Worm (Caenorhabditis elegans): ENCODE measurements around the gene maoc-1.

The maoc-1 gene

DNA sequence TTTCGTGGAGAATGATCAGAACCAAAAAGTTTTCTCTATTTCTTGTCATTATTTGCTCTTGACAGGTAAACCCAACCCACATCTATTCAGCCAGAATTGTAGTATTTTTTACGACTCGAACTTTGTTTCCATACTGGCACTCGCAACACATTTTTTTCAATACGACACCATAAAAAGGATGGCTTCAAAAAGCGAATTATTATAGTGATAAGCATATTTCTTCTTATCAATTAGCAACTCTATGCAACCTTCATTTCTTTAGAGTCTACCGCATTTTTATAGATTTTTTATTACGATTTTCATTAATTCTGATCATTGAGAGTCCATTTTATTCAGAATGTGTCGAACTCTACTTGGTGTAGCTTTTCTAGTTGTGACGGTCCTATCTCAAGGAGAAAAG lies 36.4 kb downstream of the maoc-1 start, which contains the start of gene ctsa-3.1:
ctsa-3.1 (plus strand) TSS at position 337 of the 400 bp plus-strand sequence.
- TF ChIP-seq tab-1 (GFP tag; IDR thresholded peaks at IDR 0.05) (no peak), T22C8.4 (GFP tag; IDR thresholded peaks at IDR 0.05) (no peak), ztf-29 (GFP tag; IDR thresholded peaks at IDR 0.05) (no peak), flt-1 (GFP tag; IDR thresholded peaks at IDR 0.05) (no peak), cog-1 (tag; optimal IDR thresholded peaks at IDR 0.05) (no peak), ztf-23 (GFP tag; IDR thresholded peaks at IDR 0.05) (no peak), med-1 (GFP tag; optimal IDR thresholded peaks at IDR 0.05; ENCODE audit: insufficient read depth) (no peak), ref-1 (GFP tag; conservative IDR thresholded peaks at IDR 0.05) (no peak), klf-2 (GFP tag; conservative IDR thresholded peaks at IDR 0.05) (no peak)

DNA sequence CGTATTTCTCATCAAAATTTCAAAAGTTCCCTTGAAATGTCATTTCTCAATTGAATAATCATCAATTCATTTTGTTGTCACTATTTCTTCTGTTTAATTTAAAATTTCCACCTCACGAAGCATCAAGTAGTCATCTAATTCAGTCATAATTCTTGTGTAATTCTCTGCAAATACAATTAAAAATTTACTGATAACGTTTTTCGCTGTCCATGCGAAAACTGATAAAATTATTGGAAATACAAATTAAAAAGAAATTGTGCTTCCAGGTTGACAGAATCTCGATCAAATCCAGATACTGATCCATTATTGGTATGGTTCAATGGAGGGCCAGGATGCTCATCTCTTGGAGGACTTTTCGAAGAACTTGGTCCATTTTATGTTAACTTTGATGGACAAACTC lies 37.2 kb downstream of the maoc-1 start:
- TF ChIP-seq flt-1 (GFP tag; IDR thresholded peaks at IDR 0.05) (no peak), ref-1 (GFP tag; conservative IDR thresholded peaks at IDR 0.05) (no peak), T22C8.4 (GFP tag; IDR thresholded peaks at IDR 0.05) (no peak), klf-2 (GFP tag; conservative IDR thresholded peaks at IDR 0.05) (no peak), ztf-29 (GFP tag; IDR thresholded peaks at IDR 0.05) (no peak), med-1 (GFP tag; optimal IDR thresholded peaks at IDR 0.05; ENCODE audit: insufficient read depth) (no peak), ztf-23 (GFP tag; IDR thresholded peaks at IDR 0.05) (no peak), tab-1 (GFP tag; IDR thresholded peaks at IDR 0.05) (no peak), cog-1 (tag; optimal IDR thresholded peaks at IDR 0.05) (no peak)

ce11 chrII:7236937-7237336 lies 40.9 kb downstream of the maoc-1 start:
- TF ChIP-seq med-1 (GFP tag; optimal IDR thresholded peaks at IDR 0.05; ENCODE audit: insufficient read depth) = no peak
- no peak for TF ChIP-seq tab-1 (GFP tag; IDR thresholded peaks at IDR 0.05)
- no peak for TF ChIP-seq flt-1 (GFP tag; IDR thresholded peaks at IDR 0.05)
- no peak for TF ChIP-seq cog-1 (tag; optimal IDR thresholded peaks at IDR 0.05)
- TF ChIP-seq T22C8.4 (GFP tag; IDR thresholded peaks at IDR 0.05) = no peak
- TF ChIP-seq ref-1 (GFP tag; conservative IDR thresholded peaks at IDR 0.05) = no peak
- no peak for TF ChIP-seq ztf-29 (GFP tag; IDR thresholded peaks at IDR 0.05)

ce11 chrII:7238248-7238647 lies 42.2 kb downstream of the maoc-1 start, which contains the start of gene aqp-1:
TSS of gene aqp-1 (minus strand) at chrII:7238349.
- TF ChIP-seq ref-1 (GFP tag; conservative IDR thresholded peaks at IDR 0.05) (no peak), klf-2 (GFP tag; conservative IDR thresholded peaks at IDR 0.05) (no peak), cog-1 (tag; optimal IDR thresholded peaks at IDR 0.05) (no peak), tab-1 (GFP tag; IDR thresholded peaks at IDR 0.05) (no peak), med-1 (GFP tag; optimal IDR thresholded peaks at IDR 0.05; ENCODE audit: insufficient read depth) (no peak)

- TF ChIP-seq ztf-29 (GFP tag; IDR thresholded peaks at IDR 0.05) (no peak), flt-1 (GFP tag; IDR thresholded peaks at IDR 0.05) (no peak), cog-1 (tag; optimal IDR thresholded peaks at IDR 0.05) (no peak), ztf-23 (GFP tag; IDR thresholded peaks at IDR 0.05) (no peak), klf-2 (GFP tag; conservative IDR thresholded peaks at IDR 0.05) (no peak), med-1 (GFP tag; optimal IDR thresholded peaks at IDR 0.05; ENCODE audit: insufficient read depth) (no peak), T22C8.4 (GFP tag; IDR thresholded peaks at IDR 0.05) (no peak), ref-1 (GFP tag; conservative IDR thresholded peaks at IDR 0.05) (no peak), tab-1 (GFP tag; IDR thresholded peaks at IDR 0.05) (no peak)
Observed at ce11 chrII:7238791-7239190, 42.7 kb downstream of the maoc-1 start.

DNA sequence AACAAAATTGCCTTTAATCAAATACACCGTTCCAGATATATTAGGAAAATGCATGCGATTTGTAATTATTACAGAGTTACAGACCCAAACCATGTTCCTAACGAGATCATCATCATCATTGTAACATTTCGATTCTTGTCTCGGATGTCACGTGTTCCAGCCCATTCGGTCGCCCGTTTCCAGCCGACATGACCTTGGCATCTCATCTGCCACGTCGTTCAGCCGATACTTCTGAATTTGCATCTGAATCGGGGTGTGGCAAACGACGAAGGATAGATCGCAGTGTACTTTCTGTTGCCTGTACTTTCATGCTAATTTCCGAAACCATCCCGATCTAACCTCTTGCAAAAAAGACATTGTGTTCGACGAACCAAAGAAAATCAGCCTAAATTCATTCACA lies 43.6 kb downstream of the maoc-1 start:
- TF ChIP-seq med-1 (GFP tag; optimal IDR thresholded peaks at IDR 0.05; ENCODE audit: insufficient read depth) (no peak), ztf-29 (GFP tag; IDR thresholded peaks at IDR 0.05) (no peak), tab-1 (GFP tag; IDR thresholded peaks at IDR 0.05) (no peak), cog-1 (tag; optimal IDR thresholded peaks at IDR 0.05) (no peak), ztf-23 (GFP tag; IDR thresholded peaks at IDR 0.05) (no peak), klf-2 (GFP tag; conservative IDR thresholded peaks at IDR 0.05) (no peak), flt-1 (GFP tag; IDR thresholded peaks at IDR 0.05) (no peak), T22C8.4 (GFP tag; IDR thresholded peaks at IDR 0.05) (no peak), ref-1 (GFP tag; conservative IDR thresholded peaks at IDR 0.05) (no peak)

DNA sequence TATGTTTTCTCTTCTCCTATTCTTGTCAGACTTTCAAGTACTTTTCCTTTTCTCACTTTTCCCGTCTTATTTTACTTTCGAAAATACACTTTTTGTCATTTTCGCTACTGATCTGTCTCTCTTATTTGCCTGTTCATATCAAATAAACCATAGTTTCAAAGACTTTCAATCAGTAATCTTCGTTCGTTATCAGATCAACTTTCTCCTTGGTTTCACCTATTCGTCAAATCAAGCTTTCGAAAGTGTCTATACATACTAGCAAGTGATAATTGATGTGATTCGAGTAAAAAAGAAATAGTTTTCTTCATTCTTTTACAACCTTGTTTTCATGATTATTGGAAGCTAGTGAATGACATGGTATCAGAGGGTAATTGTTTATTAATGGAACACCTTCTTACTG lies 46.7 kb downstream of the maoc-1 start:
- no peak for TF ChIP-seq cog-1 (tag; optimal IDR thresholded peaks at IDR 0.05)
- TF ChIP-seq flt-1 (GFP tag; IDR thresholded peaks at IDR 0.05) = no peak
- no peak for TF ChIP-seq ref-1 (GFP tag; conservative IDR thresholded peaks at IDR 0.05)
- TF ChIP-seq ztf-23 (GFP tag; IDR thresholded peaks at IDR 0.05) = no peak
- TF ChIP-seq klf-2 (GFP tag; conservative IDR thresholded peaks at IDR 0.05) = no peak
- no peak for TF ChIP-seq T22C8.4 (GFP tag; IDR thresholded peaks at IDR 0.05)
- TF ChIP-seq ztf-29 (GFP tag; IDR thresholded peaks at IDR 0.05) = no peak
- no peak for TF ChIP-seq med-1 (GFP tag; optimal IDR thresholded peaks at IDR 0.05; ENCODE audit: insufficient read depth)
- TF ChIP-seq tab-1 (GFP tag; IDR thresholded peaks at IDR 0.05) = no peak

DNA sequence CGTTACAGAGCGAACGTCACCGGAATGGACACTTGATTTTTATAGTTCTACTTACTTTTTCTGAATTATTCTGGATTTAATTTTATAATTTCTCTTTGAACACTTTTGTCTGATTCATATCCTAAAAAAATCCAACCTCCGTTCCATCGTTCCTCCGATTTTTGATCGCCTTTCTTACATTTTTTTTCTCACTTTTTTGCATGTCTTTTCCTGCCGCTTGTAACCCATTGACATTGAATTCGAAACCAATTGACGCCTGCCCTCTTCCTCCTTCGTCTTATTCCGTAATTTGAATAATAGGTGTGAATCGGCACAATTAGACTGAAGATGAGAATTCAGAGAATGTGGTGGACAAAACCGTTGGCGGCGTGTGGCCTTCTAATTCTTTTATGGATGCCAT lies 49.5 kb downstream of the maoc-1 start, which contains the start of gene skpo-3:
skpo-3 (plus strand) TSS at position 301 of the 400 bp plus-strand sequence.
- no peak for TF ChIP-seq flt-1 (GFP tag; IDR thresholded peaks at IDR 0.05)

All from whole organism, midembryonic.